Worm (Caenorhabditis elegans) whole organism, late embryonic: ENCODE results near the gene msp-32.

Experiments used
- K02D7.2 ChIP-seq: sonication (generic microtip); optimal IDR thresholded peaks from 2 replicates; lab custom pipeline; 2017; ENCODE audit warnings: mild to moderate bottlenecking, missing genetic modification characterization, missing compliant biosample characterization
- ama-1 ChIP-seq: fragments of 150-350 bp; optimal IDR thresholded peaks from 2 replicates; lab custom pipeline; 2014
- ceh-22 ChIP-seq: sonication (generic microtip); optimal IDR thresholded peaks from 2 replicates; lab custom pipeline; 2017; ENCODE audit warnings: missing biosample characterization, missing genetic modification characterization
- ceh-30 ChIP-seq: fragments of 150-350 bp; optimal IDR thresholded peaks from 2 replicates; lab custom pipeline; 2014; ENCODE audit warnings: missing biosample characterization, missing genetic modification characterization
- ceh-48 ChIP-seq: sonication (generic microtip); optimal IDR thresholded peaks from 2 replicates; lab custom pipeline; 2016; ENCODE audit warnings: missing genetic modification characterization, inconsistent platforms, missing compliant biosample characterization
- madf-2 ChIP-seq: sonication (generic microtip); optimal IDR thresholded peaks from 2 replicates; lab custom pipeline; 2017; ENCODE audit warnings: missing genetic modification characterization, missing compliant biosample characterization
- pqm-1 ChIP-seq: sonication (generic microtip); optimal IDR thresholded peaks from 2 replicates; lab custom pipeline; 2016; ENCODE audit warnings: missing genetic modification characterization, missing compliant biosample characterization
- unc-3 ChIP-seq, 2 experiments: fragments of 200-800 bp in 1 of 2; sonication (Bioruptor generic) in 1 of 2; sonication (generic microtip) in 1 of 2; conservative IDR thresholded peaks in 1 of 2; optimal IDR thresholded peaks in 1 of 2; 2 replicates each; pipeline versions ENCODE4 v1.3.6 to Lab custom; 2016 to 2022; ENCODE audit warnings: missing compliant biosample characterization in 2 of 2, missing genetic modification characterization in 2 of 2, missing genetic modification reagents in 1 of 2

DNA sequence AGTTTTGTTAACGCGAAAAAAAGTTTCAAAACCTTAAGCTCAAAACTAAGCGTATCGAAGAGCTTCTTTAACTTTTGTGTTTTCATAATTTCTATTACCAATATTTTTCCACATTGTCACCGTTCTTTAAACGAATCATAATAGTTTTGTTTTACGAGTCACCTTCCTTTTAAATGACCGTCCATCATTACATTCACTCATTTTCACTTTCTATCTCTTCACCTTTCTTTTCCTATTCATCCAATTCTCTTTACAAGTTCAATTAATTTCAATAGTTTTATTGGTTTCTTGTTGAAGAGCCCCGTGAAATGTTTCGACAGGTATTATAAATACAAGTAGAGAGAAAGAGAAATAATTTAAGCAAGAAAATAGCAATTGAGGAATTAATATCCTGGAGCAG lies 26.8 kb upstream of the msp-32 start:
- TF ChIP-seq ama-1 (lab: Kevin White, UChicago) = no peak
- no peak for TF ChIP-seq ceh-22 (tag; lab: Kevin White, UChicago)
- no peak for TF ChIP-seq pqm-1 (tag; lab: Kevin White, UChicago)
- TF ChIP-seq ceh-30 = no peak
- TF ChIP-seq madf-2 (tag; lab: Kevin White, UChicago) = no peak
- no peak for TF ChIP-seq ceh-48
- no peak for TF ChIP-seq unc-3 (GFP tag; conservative IDR thresholded peaks at IDR 0.05; lab: Robert Waterston, UW)
- no peak for TF ChIP-seq unc-3 (tag; optimal IDR thresholded peaks at IDR 0.05; lab: Kevin White, UChicago)
- no peak for TF ChIP-seq K02D7.2 (tag; lab: Kevin White, UChicago)
